Fruit fly (Drosophila melanogaster): Measurements from ENCODE around the gene TP53INP.

TP53INP gene

dm6 chr3L:4406653-4407257 lies at the start of gene TP53INP:
Gene TP53INP (plus strand): TSS chr3L:4406943.
- peak; percentile 82 for TF ChIP-seq CG17806 (tag; optimal IDR thresholded peaks at IDR 0.05)
- TF ChIP-seq CG34367 (tag; optimal IDR thresholded peaks at IDR 0.05) = peak; percentile 84
- TF ChIP-seq CG10348 (GFP tag; IDR thresholded peaks at IDR 0.05) = peak; percentile 41; the same call in 1 of the 2 replicates
- peak; percentile 85 for TF ChIP-seq Snoo (tag; optimal IDR thresholded peaks at IDR 0.05)
- peak; percentile 51 for TF ChIP-seq CG13204 (GFP tag; optimal IDR thresholded peaks at IDR 0.05)
- peak; percentile 93 for TF ChIP-seq CG14655 (GFP tag; optimal IDR thresholded peaks at IDR 0.05)
- peak; percentile 53 for TF ChIP-seq EcR (GFP tag; optimal IDR thresholded peaks at IDR 0.05)
- no peak for TF ChIP-seq CG12605 (GFP tag; IDR thresholded peaks at IDR 0.05)
- peak; percentile 91 for TF ChIP-seq CG15710 (tag; optimal IDR thresholded peaks at IDR 0.05)
- no peak for TF ChIP-seq rn (GFP tag; IDR thresholded peaks at IDR 0.05)
- TF ChIP-seq CG9948 (tag; optimal IDR thresholded peaks at IDR 0.05) = peak; percentile 85
- no peak; the same call in 1 of the 2 replicates for TF ChIP-seq Ets98B (GFP tag; IDR thresholded peaks at IDR 0.05)
- TF ChIP-seq CG32121 (GFP tag; IDR thresholded peaks at IDR 0.05) = peak; percentile 56
- peak; percentile 83 for TF ChIP-seq Pif1A (GFP tag; optimal IDR thresholded peaks at IDR 0.05)
- peak; percentile 57; the same call in 2 of the 3 replicates for TF ChIP-seq CG4496 (GFP tag; IDR thresholded peaks at IDR 0.05)
- peak; percentile 83 for TF ChIP-seq Pif1B (GFP tag; optimal IDR thresholded peaks at IDR 0.05)
- peak; percentile 47; the same call in 2 of the 3 replicates for TF ChIP-seq fd96Ca (GFP tag; IDR thresholded peaks at IDR 0.05)
- peak; percentile 89 for TF ChIP-seq CG8301 (tag; optimal IDR thresholded peaks at IDR 0.05)
- peak; percentile 94 for TF ChIP-seq CG8159 (tag; optimal IDR thresholded peaks at IDR 0.05)
- peak; percentile 60 for TF ChIP-seq gl (tag; optimal IDR thresholded peaks at IDR 0.05)
- TF ChIP-seq D1 (tag; optimal IDR thresholded peaks at IDR 0.05) = peak; percentile 65

- no peak for TF ChIP-seq CG34367 (tag; optimal IDR thresholded peaks at IDR 0.05)
- no peak for TF ChIP-seq Ets98B (GFP tag; IDR thresholded peaks at IDR 0.05)
- no peak for TF ChIP-seq EcR (GFP tag; optimal IDR thresholded peaks at IDR 0.05)
- no peak for TF ChIP-seq CG14655 (GFP tag; optimal IDR thresholded peaks at IDR 0.05)
- TF ChIP-seq CG17806 (tag; optimal IDR thresholded peaks at IDR 0.05) = no peak
- no peak for TF ChIP-seq CG32121 (GFP tag; IDR thresholded peaks at IDR 0.05)
- no peak for TF ChIP-seq CG10348 (GFP tag; IDR thresholded peaks at IDR 0.05)
- no peak for TF ChIP-seq CG12605 (GFP tag; IDR thresholded peaks at IDR 0.05)
- TF ChIP-seq CG8159 (tag; optimal IDR thresholded peaks at IDR 0.05) = no peak
- no peak for TF ChIP-seq CG15710 (tag; optimal IDR thresholded peaks at IDR 0.05)
- TF ChIP-seq gl (tag; optimal IDR thresholded peaks at IDR 0.05) = no peak
- TF ChIP-seq CG9948 (tag; optimal IDR thresholded peaks at IDR 0.05) = no peak
- TF ChIP-seq CG8301 (tag; optimal IDR thresholded peaks at IDR 0.05) = no peak
- no peak for TF ChIP-seq rn (GFP tag; IDR thresholded peaks at IDR 0.05)
- TF ChIP-seq D1 (tag; optimal IDR thresholded peaks at IDR 0.05) = no peak
- TF ChIP-seq CG4496 (GFP tag; IDR thresholded peaks at IDR 0.05) = no peak
- no peak for TF ChIP-seq CG13204 (GFP tag; optimal IDR thresholded peaks at IDR 0.05)
Observed at dm6 chr3L:4356986-4357385, 49.8 kb upstream of the TP53INP start.

- TF ChIP-seq Snoo (tag; optimal IDR thresholded peaks at IDR 0.05) = no peak
- no peak for TF ChIP-seq CG15710 (tag; optimal IDR thresholded peaks at IDR 0.05)
- TF ChIP-seq D1 (tag; optimal IDR thresholded peaks at IDR 0.05) = no peak
- no peak for TF ChIP-seq CG14655 (GFP tag; optimal IDR thresholded peaks at IDR 0.05)
- TF ChIP-seq CG8159 (tag; optimal IDR thresholded peaks at IDR 0.05) = no peak
- no peak for TF ChIP-seq CG32121 (GFP tag; IDR thresholded peaks at IDR 0.05)
- no peak for TF ChIP-seq gl (tag; optimal IDR thresholded peaks at IDR 0.05)
- TF ChIP-seq CG8301 (tag; optimal IDR thresholded peaks at IDR 0.05) = no peak
- TF ChIP-seq EcR (GFP tag; optimal IDR thresholded peaks at IDR 0.05) = no peak
- no peak for TF ChIP-seq CG4496 (GFP tag; IDR thresholded peaks at IDR 0.05)
- no peak for TF ChIP-seq CG10348 (GFP tag; IDR thresholded peaks at IDR 0.05)
- TF ChIP-seq rn (GFP tag; IDR thresholded peaks at IDR 0.05) = no peak
- no peak for TF ChIP-seq CG34367 (tag; optimal IDR thresholded peaks at IDR 0.05)
- TF ChIP-seq CG9948 (tag; optimal IDR thresholded peaks at IDR 0.05) = no peak
- TF ChIP-seq Pif1B (GFP tag; optimal IDR thresholded peaks at IDR 0.05) = no peak
- TF ChIP-seq CG12605 (GFP tag; IDR thresholded peaks at IDR 0.05) = no peak
- no peak for TF ChIP-seq Ets98B (GFP tag; IDR thresholded peaks at IDR 0.05)
Observed at dm6 chr3L:4357705-4358131, 49.0 kb upstream of the TP53INP start.

dm6 chr3L:4359688-4360375 lies 46.9 kb upstream of the TP53INP start:
- TF ChIP-seq CG8301 (tag; optimal IDR thresholded peaks at IDR 0.05) (no peak), D1 (tag; optimal IDR thresholded peaks at IDR 0.05) (no peak), EcR (GFP tag; optimal IDR thresholded peaks at IDR 0.05) (peak; percentile 59)

- TF ChIP-seq CG10348 (GFP tag; IDR thresholded peaks at IDR 0.05) = no peak
- TF ChIP-seq CG17806 (tag; optimal IDR thresholded peaks at IDR 0.05) = no peak
- TF ChIP-seq EcR (GFP tag; optimal IDR thresholded peaks at IDR 0.05) = peak; percentile 16
- peak; percentile 8 for TF ChIP-seq CG13204 (GFP tag; optimal IDR thresholded peaks at IDR 0.05)
Observed at dm6 chr3L:4360376-4360703, 46.4 kb upstream of the TP53INP start.

- TF ChIP-seq Ets98B (GFP tag; IDR thresholded peaks at IDR 0.05) = no peak
- TF ChIP-seq fd96Ca (GFP tag; IDR thresholded peaks at IDR 0.05) = no peak
- TF ChIP-seq CG32121 (GFP tag; IDR thresholded peaks at IDR 0.05) = no peak
- TF ChIP-seq rn (GFP tag; IDR thresholded peaks at IDR 0.05) = no peak
- no peak for TF ChIP-seq CG12605 (GFP tag; IDR thresholded peaks at IDR 0.05)
- TF ChIP-seq CG4496 (GFP tag; IDR thresholded peaks at IDR 0.05) = no peak
Observed at dm6 chr3L:4362937-4363336, 43.8 kb upstream of the TP53INP start.

All from whole organism, pupa.